Worm (Caenorhabditis elegans): Measurements from ENCODE around the gene myrf-2.

DNA sequence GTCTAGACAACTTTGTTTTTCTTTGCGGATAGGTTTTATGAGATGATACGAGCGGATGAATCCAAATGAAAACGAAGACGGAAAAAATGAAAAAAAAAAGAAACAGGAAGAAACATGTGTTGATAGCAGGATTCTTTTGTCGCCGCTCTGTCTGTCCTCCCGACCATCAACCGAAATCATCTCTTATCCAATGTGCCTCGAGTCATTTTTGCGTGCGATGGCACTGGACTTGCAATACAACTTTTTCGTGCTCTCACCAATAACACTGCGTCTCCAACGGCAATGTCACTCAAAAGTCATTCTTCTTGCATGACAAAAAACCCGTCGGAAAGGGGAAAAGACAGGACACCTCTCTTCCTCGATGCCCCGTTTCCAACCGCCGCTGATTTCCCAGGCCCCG, 17.9 kb downstream of the myrf-2 start, which contains the start of gene ncs-4:
- TF ChIP-seq dao-5 (tag; optimal IDR thresholded peaks at IDR 0.05) (no peak), him-1 (tag; optimal IDR thresholded peaks at IDR 0.05) (no peak), W03F9.2 (tag; optimal IDR thresholded peaks at IDR 0.05) (no peak)
